Worm (Caenorhabditis elegans) whole organism, L4/young adult: Measurements from ENCODE around the gene acs-19.
"Not testable (repeated sequence)": the region's sequence is repeated elsewhere in the genome, so short reads cannot be mapped to it uniquely, and the experiment has no call there.

Experiments
- W03F9.2 ChIP-seq: fragments of 150-350 bp; optimal IDR thresholded peaks from 2 replicates; lab custom pipeline; 2014; ENCODE audit warnings: missing biosample characterization, missing genetic modification characterization
- dao-5 ChIP-seq: sonication (generic microtip); optimal IDR thresholded peaks from 2 replicates; lab custom pipeline; 2016; ENCODE audit warnings: missing genotype, missing genetic modification characterization, moderate library complexity, missing compliant biosample characterization
- him-1 ChIP-seq: sonication (generic microtip); optimal IDR thresholded peaks from 2 replicates; lab custom pipeline; 2016; ENCODE audit warnings: missing genotype, missing genetic modification reagents, missing genetic modification characterization, missing compliant biosample characterization

DNA sequence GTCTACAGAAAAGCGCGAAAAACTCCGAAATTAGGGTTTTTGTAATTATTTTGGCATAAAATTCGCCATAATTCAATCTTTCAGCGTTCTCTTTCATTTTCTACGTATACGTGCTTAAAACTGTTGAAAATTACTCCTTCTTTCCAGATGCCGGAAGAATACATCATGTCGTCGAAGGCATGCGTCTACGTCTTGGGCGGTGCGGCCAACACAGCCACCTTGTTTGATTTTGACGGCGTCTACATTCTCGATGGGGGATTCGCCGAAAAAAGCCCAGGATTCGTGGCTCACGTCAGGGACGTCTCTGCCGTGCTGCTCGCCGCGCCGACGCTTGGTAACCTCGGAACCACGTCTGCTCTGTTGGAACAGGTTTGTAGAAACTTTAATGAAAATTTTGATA lies 19.5 kb upstream of the acs-19 start, which contains the start of gene maph-1.3:
- TF ChIP-seq him-1 (tag; lab: Kevin White, UChicago); W03F9.2; dao-5 (tag; lab: Kevin White, UChicago): not testable (repeated sequence)
